Worm (Caenorhabditis elegans) whole organism, L4 larva: ENCODE results near the gene tbb-2.

Experiments used
- D1046.2 ChIP-seq: fragments of 200-800 bp; sonication (Bioruptor generic); IDR thresholded peaks from 2 replicates; pipeline ENCODE4 v1.3.6; 2022; ENCODE audit warnings: missing genetic modification characterization, missing compliant biosample characterization
- F10B5.3 ChIP-seq: sonication (generic microtip); optimal IDR thresholded peaks from 2 replicates; lab custom pipeline; 2016; ENCODE audit warnings: mild to moderate bottlenecking, missing genetic modification characterization, missing compliant biosample characterization
- F37D6.2 ChIP-seq: sonication (generic microtip); optimal IDR thresholded peaks from 2 replicates; lab custom pipeline; 2016; ENCODE audit warnings: mild to moderate bottlenecking, missing genetic modification characterization, missing compliant biosample characterization
- T20F7.1 ChIP-seq: fragments of 200-800 bp; sonication (Bioruptor generic); optimal IDR thresholded peaks from 2 replicates; lab custom pipeline; 2018; ENCODE audit warnings: mild to moderate bottlenecking, missing genetic modification characterization, missing compliant biosample characterization
- Y105C5A.15 ChIP-seq: fragments of 200-800 bp; sonication (Bioruptor generic); IDR thresholded peaks from 2 replicates; pipeline ENCODE4 v1.3.6; 2022; ENCODE audit warnings: missing genetic modification characterization, missing compliant biosample characterization
- aha-1 ChIP-seq: fragments of 150-350 bp; peaks from one replicate; lab custom pipeline; 2014; ENCODE audit warnings: missing biosample characterization, missing genetic modification characterization
- arid-1 ChIP-seq: fragments of 200-800 bp; sonication (Bioruptor generic); conservative IDR thresholded peaks from 2 replicates; pipeline ENCODE4 v1.3.6; 2022; ENCODE audit warnings: missing genetic modification reagents, missing genetic modification characterization, missing compliant biosample characterization
- attf-4 ChIP-seq: sonication (generic microtip); optimal IDR thresholded peaks from 3 replicates; lab custom pipeline; 2017; ENCODE audit warnings: missing biosample characterization, missing genetic modification characterization
- ceh-44 ChIP-seq: fragments of 200-800 bp; sonication (Bioruptor generic); IDR thresholded peaks from 2 replicates; pipeline ENCODE4 v1.3.6; 2022; ENCODE audit warnings: missing genetic modification reagents, missing genetic modification characterization, missing compliant biosample characterization
- ctbp-1 ChIP-seq: fragments of 200-800 bp; sonication (Bioruptor generic); IDR thresholded peaks from 2 replicates; pipeline ENCODE4 v1.3.6; 2022; ENCODE audit warnings: missing genetic modification reagents, missing genetic modification characterization, missing compliant biosample characterization
- dmd-6 ChIP-seq: fragments of 200-800 bp; sonication (Bioruptor generic); IDR thresholded peaks from 2 replicates; pipeline ENCODE4 v1.3.6; 2022; ENCODE audit warnings: missing genetic modification reagents, missing genetic modification characterization, missing compliant biosample characterization
- dmd-8 ChIP-seq: fragments of 200-800 bp; sonication (Bioruptor generic); IDR thresholded peaks from 2 replicates; pipeline ENCODE4 v1.3.6; 2022; ENCODE audit warnings: missing genetic modification characterization, missing compliant biosample characterization
- fkh-10 ChIP-seq: fragments of 150-350 bp; optimal IDR thresholded peaks from 2 replicates; lab custom pipeline; 2014; ENCODE audit warnings: missing biosample characterization, missing genetic modification reagents, missing genetic modification characterization
- hlh-11 ChIP-seq: fragments of 200-800 bp; sonication (Bioruptor generic); optimal IDR thresholded peaks from 2 replicates; lab custom pipeline; 2018; ENCODE audit warnings: mild to moderate bottlenecking, missing genetic modification characterization, missing compliant biosample characterization
- hlh-30 ChIP-seq: sonication (generic microtip); optimal IDR thresholded peaks from 2 replicates; lab custom pipeline; 2017; ENCODE audit warnings: antibody characterized with exemption, mild to moderate bottlenecking, missing genetic modification characterization, missing compliant biosample characterization; ENCODE audit not compliant: insufficient read depth
- hmg-1.1 ChIP-seq: fragments of 200-800 bp; sonication (Bioruptor generic); IDR thresholded peaks from 2 replicates; pipeline ENCODE4 v1.3.6; 2022; ENCODE audit warnings: missing genetic modification reagents, missing genetic modification characterization, missing compliant biosample characterization
- lim-7 ChIP-seq: fragments of 200-800 bp; sonication (Bioruptor generic); IDR thresholded peaks from 2 replicates; pipeline ENCODE4 v1.3.6; 2022; ENCODE audit warnings: missing genetic modification characterization, missing compliant biosample characterization
- lin-1 ChIP-seq: fragments of 200-800 bp; sonication (Bioruptor generic); IDR thresholded peaks from 2 replicates; pipeline ENCODE4 v1.3.6; 2022; ENCODE audit warnings: missing genetic modification reagents, missing genetic modification characterization, missing compliant biosample characterization
- lin-13 ChIP-seq: fragments of 150-350 bp; optimal IDR thresholded peaks from 2 replicates; lab custom pipeline; 2014; ENCODE audit warnings: missing biosample characterization, missing genetic modification reagents, missing genetic modification characterization
- lin-38 ChIP-seq: fragments of 200-800 bp; sonication (Bioruptor generic); IDR thresholded peaks from 2 replicates; pipeline ENCODE4 v1.3.6; 2022; ENCODE audit warnings: missing genetic modification reagents, missing genetic modification characterization, missing compliant biosample characterization
- lin-39 ChIP-seq: fragments of 150-350 bp; optimal IDR thresholded peaks from 2 replicates; lab custom pipeline; 2014; ENCODE audit warnings: missing biosample characterization, missing genetic modification reagents, missing genetic modification characterization
- lir-3 ChIP-seq: sonication (generic microtip); optimal IDR thresholded peaks from 2 replicates; lab custom pipeline; 2016; ENCODE audit warnings: mild to moderate bottlenecking, missing genetic modification characterization, missing compliant biosample characterization
- lsy-2 ChIP-seq, 2 experiments: fragments of 150-350 bp in 1 of 2; sonication (generic microtip) in 1 of 2; optimal IDR thresholded peaks; 2 replicates each; lab custom pipeline; 2014 to 2017; ENCODE audit warnings: missing biosample characterization in 2 of 2, missing genetic modification characterization in 2 of 2
- mdl-1 ChIP-seq, 2 experiments: fragments of 150-350 bp in 1 of 2; sonication (generic microtip) in 1 of 2; optimal IDR thresholded peaks; 2 replicates each; lab custom pipeline; 2014 to 2017; ENCODE audit warnings: missing biosample characterization in 2 of 2, missing genetic modification characterization in 2 of 2
- mdt-29 ChIP-seq: fragments of 200-800 bp; sonication (Bioruptor generic); IDR thresholded peaks from 2 replicates; pipeline ENCODE4 v1.3.6; 2022; ENCODE audit warnings: missing genetic modification reagents, missing genetic modification characterization, missing compliant biosample characterization
- mep-1 ChIP-seq: fragments of 150-350 bp; sonication (generic microtip); optimal IDR thresholded peaks from 3 replicates; lab custom pipeline; 2014; ENCODE audit warnings: missing biosample characterization, missing genetic modification characterization
- mxl-3 ChIP-seq: fragments of 200-800 bp; sonication (Bioruptor generic); optimal IDR thresholded peaks from 2 replicates; lab custom pipeline; 2018; ENCODE audit warnings: mild to moderate bottlenecking, missing genetic modification characterization, missing compliant biosample characterization
- nhr-102 ChIP-seq: sonication (generic microtip); optimal IDR thresholded peaks from 2 replicates; lab custom pipeline; 2016; ENCODE audit warnings: mild to moderate bottlenecking, missing genetic modification characterization, moderate library complexity, missing compliant biosample characterization
- nhr-11 ChIP-seq: fragments of 150-350 bp; optimal IDR thresholded peaks from 2 replicates; lab custom pipeline; 2014; ENCODE audit warnings: missing biosample characterization, missing genetic modification characterization
- nhr-28 ChIP-seq: fragments of 150-350 bp; optimal IDR thresholded peaks from 2 replicates; lab custom pipeline; 2014; ENCODE audit warnings: missing biosample characterization, missing genetic modification characterization
- nhr-76 ChIP-seq: fragments of 150-350 bp; optimal IDR thresholded peaks from 2 replicates; lab custom pipeline; 2014; ENCODE audit warnings: missing biosample characterization, missing genetic modification characterization
- php-3 ChIP-seq: fragments of 200-800 bp; sonication (Bioruptor generic); IDR thresholded peaks from 2 replicates; pipeline ENCODE4 v1.3.6; 2022; ENCODE audit warnings: missing genetic modification reagents, missing genetic modification characterization, missing compliant biosample characterization
- rbr-2 ChIP-seq: sonication (generic microtip); optimal IDR thresholded peaks from 2 replicates; lab custom pipeline; 2016; ENCODE audit warnings: missing genotype, missing genetic modification characterization, missing compliant biosample characterization
- sdz-12 ChIP-seq: fragments of 200-800 bp; sonication (Bioruptor generic); optimal IDR thresholded peaks from 2 replicates; lab custom pipeline; 2018; ENCODE audit warnings: mild to moderate bottlenecking, missing genetic modification characterization, missing compliant biosample characterization
- set-16 ChIP-seq: fragments of 200-800 bp; sonication (Bioruptor generic); IDR thresholded peaks from 2 replicates; pipeline ENCODE4 v1.3.6; 2022; ENCODE audit warnings: missing genetic modification reagents, missing genetic modification characterization, missing compliant biosample characterization
- skn-1 ChIP-seq: fragments of 150-350 bp; optimal IDR thresholded peaks from 2 replicates; lab custom pipeline; 2014; ENCODE audit warnings: missing biosample characterization, missing genetic modification characterization
- unc-62 ChIP-seq, 3 experiments: fragments of 150-350 bp in 1 of 3; sonication (generic microtip); optimal IDR thresholded peaks in 2 of 3; peaks in 1 of 3; 1 replicate in 1 of 3; 2 replicates in 2 of 3; lab custom pipeline; 2014 to 2017; ENCODE audit warnings: missing biosample characterization in 3 of 3, missing genetic modification characterization in 3 of 3, missing genetic modification reagents in 3 of 3, missing genotype in 1 of 3
- vab-7 ChIP-seq: fragments of 200-800 bp; sonication (Bioruptor generic); IDR thresholded peaks from 2 replicates; pipeline ENCODE4 v1.3.6; 2022; ENCODE audit warnings: missing genetic modification reagents, missing genetic modification characterization, missing compliant biosample characterization
- zfp-2 ChIP-seq: sonication (generic microtip); optimal IDR thresholded peaks from 2 replicates; lab custom pipeline; 2016; ENCODE audit warnings: mild to moderate bottlenecking, missing genetic modification characterization, missing compliant biosample characterization
- ztf-7 ChIP-seq: fragments of 150-350 bp; optimal IDR thresholded peaks from 2 replicates; lab custom pipeline; 2014; ENCODE audit warnings: missing biosample characterization, missing genetic modification characterization

Gene tbb-2

ce11 chrIII:4009181-4009580, 8.2 kb downstream of the tbb-2 start:
- no peak for TF ChIP-seq nhr-28 (tag; lab: Kevin White, UChicago)
- TF ChIP-seq unc-62 (GFP tag; optimal IDR thresholded peaks at IDR 0.05 in 1 of 2; lab: Kevin White, UChicago) = peak in 1 of 2 experiments; percentile 61
- TF ChIP-seq unc-62 (tag; optimal IDR thresholded peaks at IDR 0.05; lab: Kevin White, UChicago) = no peak
- no peak for TF ChIP-seq Y105C5A.15 (GFP tag; lab: Robert Waterston, UW)
- no peak for TF ChIP-seq hmg-1.1 (GFP tag; lab: Robert Waterston, UW)
- TF ChIP-seq attf-4 (tag; lab: Kevin White, UChicago) = no peak
- no peak for TF ChIP-seq zfp-2 (tag; lab: Kevin White, UChicago)

- TF ChIP-seq unc-62 (GFP tag; optimal IDR thresholded peaks at IDR 0.05 in 1 of 2; lab: Kevin White, UChicago) (peak in 1 of 2 experiments; percentile 2), unc-62 (tag; optimal IDR thresholded peaks at IDR 0.05; lab: Kevin White, UChicago) (no peak), mxl-3 (GFP tag; lab: Kevin White, UChicago) (no peak), lin-38 (GFP tag; lab: Robert Waterston, UW) (no peak), nhr-76 (tag; lab: Kevin White, UChicago) (no peak)
Observed at ce11 chrIII:4007017-4007416, 10.4 kb downstream of the tbb-2 start.

ce11 chrIII:4005446-4006192, 11.8 kb downstream of the tbb-2 start, which contains the start of gene pxd-1:
Gene pxd-1, plus strand, starts transcription at chrIII:4006142.
- TF ChIP-seq mep-1 (tag; lab: Kevin White, UChicago) (peak; percentile 20), arid-1 (GFP tag; lab: Robert Waterston, UW) (no peak), mdt-29 (GFP tag; lab: Robert Waterston, UW) (no peak), ceh-44 (no peak), sdz-12 (no peak), set-16 (GFP tag; lab: Robert Waterston, UW) (no peak), lir-3 (tag; lab: Kevin White, UChicago) (no peak), dmd-8 (no peak), skn-1 (tag; lab: Kevin White, UChicago) (no peak), lsy-2 (tag; optimal IDR thresholded peaks at IDR 0.05; lab: Kevin White, UChicago) (no peak), hlh-11 (peak; percentile 27), T20F7.1 (GFP tag; lab: Kevin White, UChicago) (no peak), F37D6.2 (tag; lab: Kevin White, UChicago) (no peak), lin-1 (GFP tag; lab: Robert Waterston, UW) (no peak), php-3 (GFP tag; lab: Robert Waterston, UW) (no peak), F10B5.3 (tag; lab: Kevin White, UChicago) (no peak), ctbp-1 (GFP tag; lab: Robert Waterston, UW) (peak; percentile 45; the same call in 1 of the 2 replicates), lim-7 (GFP tag; lab: Robert Waterston, UW) (no peak), hlh-30 (tag; lab: Kevin White, UChicago) (peak; percentile 54), fkh-10 (GFP tag; lab: Kevin White, UChicago) (peak; percentile 75), unc-62 (GFP tag; optimal IDR thresholded peaks at IDR 0.05 in 1 of 2; lab: Kevin White, UChicago) (no peak), unc-62 (tag; optimal IDR thresholded peaks at IDR 0.05; lab: Kevin White, UChicago) (no peak), ztf-7 (tag; lab: Kevin White, UChicago) (no peak), rbr-2 (peak; percentile 25), Y105C5A.15 (GFP tag; lab: Robert Waterston, UW) (no peak), lin-13 (GFP tag; lab: Kevin White, UChicago) (no peak), dmd-6 (GFP tag; lab: Robert Waterston, UW) (0 out of 2 replicates have a peak, but pooled peaks have one; percentile 23), lin-39 (tag; lab: Kevin White, UChicago) (no peak), vab-7 (GFP tag; lab: Robert Waterston, UW) (no peak), aha-1 (tag; lab: Kevin White, UChicago) (no peak), mdl-1 (tag; optimal IDR thresholded peaks at IDR 0.05; lab: Kevin White, UChicago) (peak in 1 of 2 experiments; percentile 25), D1046.2 (GFP tag; lab: Robert Waterston, UW) (no peak), nhr-11 (tag; lab: Kevin White, UChicago) (peak; percentile 52), nhr-102 (tag; lab: Kevin White, UChicago) (no peak), hmg-1.1 (GFP tag; lab: Robert Waterston, UW) (no peak)
